Worm (Caenorhabditis elegans) whole organism, young adult: ENCODE measurements around the gene acox-1.6.
A peak's percentile ranks its signal among the peaks of the same experiment; 100 is the strongest.

ENCODE experiments used
- B0019.2 ChIP-seq: fragments of 200-800 bp; sonication (Bioruptor generic); conservative IDR thresholded peaks from 2 replicates; pipeline ENCODE4 v1.3.6; 2022; ENCODE audit warnings: missing genetic modification reagents, missing genetic modification characterization, missing compliant biosample characterization
- B0261.1 ChIP-seq: sonication (generic microtip); optimal IDR thresholded peaks from 2 replicates; lab custom pipeline; 2016; ENCODE audit warnings: mild to moderate bottlenecking, missing genetic modification characterization, moderate library complexity, missing compliant biosample characterization
- B0336.3 ChIP-seq: fragments of 200-800 bp; sonication (Bioruptor generic); IDR thresholded peaks from 2 replicates; pipeline ENCODE4 v1.3.6; 2022; ENCODE audit warnings: missing genetic modification characterization, missing compliant biosample characterization
- C06A6.2 ChIP-seq: fragments of 200-800 bp; sonication (Bioruptor generic); conservative IDR thresholded peaks from 2 replicates; pipeline ENCODE4 v1.3.6; 2022; ENCODE audit warnings: missing genetic modification characterization, missing compliant biosample characterization
- F23B12.7 ChIP-seq: sonication (generic microtip); optimal IDR thresholded peaks from 2 replicates; lab custom pipeline; 2017; ENCODE audit warnings: missing genetic modification characterization, mild to moderate bottlenecking, missing compliant biosample characterization, antibody characterized with exemption, moderate library complexity; ENCODE audit not compliant: insufficient read depth
- F33H1.4 ChIP-seq: fragments of 200-800 bp; sonication (Bioruptor generic); IDR thresholded peaks from 2 replicates; pipeline ENCODE4 v1.3.6; 2022; ENCODE audit warnings: missing genetic modification reagents, missing genetic modification characterization, missing compliant biosample characterization
- T07F8.4 ChIP-seq: sonication (generic microtip); optimal IDR thresholded peaks from 2 replicates; lab custom pipeline; 2016; ENCODE audit warnings: mild to moderate bottlenecking, missing genetic modification characterization, moderate library complexity, missing compliant biosample characterization
- ZK185.1 ChIP-seq: sonication (generic microtip); optimal IDR thresholded peaks from 2 replicates; lab custom pipeline; 2016; ENCODE audit warnings: mild to moderate bottlenecking, missing genetic modification characterization, missing compliant biosample characterization; ENCODE audit not compliant: poor library complexity, severe bottlenecking
- aptf-3 ChIP-seq: fragments of 200-800 bp; sonication (Bioruptor generic); IDR thresholded peaks from 2 replicates; pipeline ENCODE4 v1.3.6; 2022; ENCODE audit warnings: missing genetic modification characterization, missing compliant biosample characterization
- atf-7 ChIP-seq: sonication (generic microtip); optimal IDR thresholded peaks from 2 replicates; lab custom pipeline; 2017; ENCODE audit warnings: mild to moderate bottlenecking, missing genetic modification characterization, missing compliant biosample characterization
- bed-2 ChIP-seq: fragments of 200-800 bp; sonication (Bioruptor generic); IDR thresholded peaks from 2 replicates; pipeline ENCODE4 v1.3.6; 2022; ENCODE audit warnings: missing genetic modification reagents, missing genetic modification characterization, missing compliant biosample characterization
- ccch-3 ChIP-seq: fragments of 200-800 bp; sonication (Bioruptor generic); optimal IDR thresholded peaks from 2 replicates; lab custom pipeline; 2018; ENCODE audit warnings: mild to moderate bottlenecking, missing genetic modification characterization, missing compliant biosample characterization
- cebp-1 ChIP-seq, 2 experiments: fragments of 200-800 bp in 1 of 2; sonication (Bioruptor generic) in 1 of 2; sonication (generic microtip) in 1 of 2; IDR thresholded peaks in 1 of 2; optimal IDR thresholded peaks in 1 of 2; 2 replicates each; pipeline versions ENCODE4 v1.3.6 to Lab custom; 2017 to 2022; ENCODE audit warnings: missing compliant biosample characterization in 2 of 2, missing genetic modification characterization in 2 of 2, mild to moderate bottlenecking in 1 of 2, missing genetic modification reagents in 1 of 2, moderate library complexity in 1 of 2
- cebp-2 ChIP-seq: fragments of 200-800 bp; sonication (Bioruptor generic); IDR thresholded peaks from 2 replicates; pipeline ENCODE4 v1.3.6; 2022; ENCODE audit warnings: missing genetic modification characterization, missing compliant biosample characterization
- chd-7 ChIP-seq: sonication (generic microtip); optimal IDR thresholded peaks from 2 replicates; lab custom pipeline; 2016; ENCODE audit warnings: mild to moderate bottlenecking, missing genetic modification characterization, moderate library complexity, missing compliant biosample characterization
- die-1 ChIP-seq: sonication (generic microtip); optimal IDR thresholded peaks from 2 replicates; lab custom pipeline; 2016; ENCODE audit warnings: missing genotype, mild to moderate bottlenecking, missing genetic modification characterization, missing compliant biosample characterization
- fkh-3 ChIP-seq: sonication (generic microtip); optimal IDR thresholded peaks from 2 replicates; lab custom pipeline; 2016; ENCODE audit warnings: mild to moderate bottlenecking, missing genetic modification characterization, missing compliant biosample characterization
- him-1 ChIP-seq: sonication (generic microtip); optimal IDR thresholded peaks from 2 replicates; lab custom pipeline; 2016; ENCODE audit warnings: missing genotype, missing genetic modification reagents, missing genetic modification characterization, missing compliant biosample characterization
- hlh-12 ChIP-seq: sonication (generic microtip); optimal IDR thresholded peaks from 2 replicates; lab custom pipeline; 2016; ENCODE audit warnings: missing genetic modification characterization, missing compliant biosample characterization
- hmg-1.2 ChIP-seq: fragments of 200-800 bp; sonication (Bioruptor generic); IDR thresholded peaks from 2 replicates; pipeline ENCODE4 v1.3.6; 2022; ENCODE audit warnings: missing genetic modification reagents, missing genetic modification characterization, missing compliant biosample characterization
- hmg-20 ChIP-seq: fragments of 200-800 bp; sonication (Bioruptor generic); IDR thresholded peaks from 2 replicates; pipeline ENCODE4 v1.3.6; 2022; ENCODE audit warnings: missing genetic modification reagents, missing genetic modification characterization, missing compliant biosample characterization
- let-607 ChIP-seq, 2 experiments: fragments of 200-800 bp in 1 of 2; sonication (Bioruptor generic) in 1 of 2; sonication (generic microtip) in 1 of 2; optimal IDR thresholded peaks; 2 replicates each; lab custom pipeline; 2016 to 2018; ENCODE audit warnings: mild to moderate bottlenecking in 2 of 2, missing compliant biosample characterization in 2 of 2, missing genetic modification characterization in 2 of 2, moderate library complexity in 2 of 2, missing genotype in 1 of 2
- lin-35 ChIP-seq, 3 experiments: fragments of 150-350 bp in 2 of 3; sonication (generic microtip) in 1 of 3; optimal IDR thresholded peaks; 2 replicates each; lab custom pipeline; 2014 to 2018; ENCODE audit warnings: missing biosample characterization in 3 of 3, missing genetic modification characterization in 3 of 3, missing genetic modification reagents in 3 of 3
- lir-1 ChIP-seq: fragments of 200-800 bp; sonication (Bioruptor generic); conservative IDR thresholded peaks from 2 replicates; pipeline ENCODE4 v1.3.6; 2022; ENCODE audit warnings: missing genetic modification reagents, missing genetic modification characterization, missing compliant biosample characterization
- madf-3 ChIP-seq: fragments of 200-800 bp; sonication (Bioruptor generic); IDR thresholded peaks from 2 replicates; pipeline ENCODE4 v1.3.6; 2022; ENCODE audit warnings: missing genetic modification reagents, missing genetic modification characterization, missing compliant biosample characterization
- mcd-1 ChIP-seq: fragments of 200-800 bp; sonication (Bioruptor generic); IDR thresholded peaks from 2 replicates; pipeline ENCODE4 v1.3.6; 2022; ENCODE audit warnings: missing genetic modification reagents, missing genetic modification characterization, missing compliant biosample characterization
- mxl-1 ChIP-seq: sonication (generic microtip); optimal IDR thresholded peaks from 2 replicates; lab custom pipeline; 2016; ENCODE audit warnings: missing genetic modification characterization, missing compliant biosample characterization
- nfya-1 ChIP-seq: sonication (generic microtip); optimal IDR thresholded peaks from 2 replicates; lab custom pipeline; 2017; ENCODE audit warnings: antibody characterized with exemption, missing compliant biosample characterization, missing genetic modification characterization, borderline replicate concordance; ENCODE audit not compliant: insufficient read depth
- nfya-2 ChIP-seq: fragments of 200-800 bp; sonication (Bioruptor generic); IDR thresholded peaks from 2 replicates; pipeline ENCODE4 v1.3.6; 2022; ENCODE audit warnings: missing genetic modification reagents, missing genetic modification characterization, missing compliant biosample characterization
- nfyb-1 ChIP-seq: fragments of 200-800 bp; sonication (Bioruptor generic); IDR thresholded peaks from 2 replicates; pipeline ENCODE4 v1.3.6; 2022; ENCODE audit warnings: missing genetic modification reagents, missing genetic modification characterization, missing compliant biosample characterization
- nhr-179 ChIP-seq: sonication (generic microtip); optimal IDR thresholded peaks from 2 replicates; lab custom pipeline; 2016; ENCODE audit warnings: mild to moderate bottlenecking, missing genetic modification characterization, missing compliant biosample characterization
- nhr-80 ChIP-seq: sonication (generic microtip); optimal IDR thresholded peaks from 2 replicates; lab custom pipeline; 2016; ENCODE audit warnings: missing genetic modification characterization, missing compliant biosample characterization
- pbrm-1 ChIP-seq: fragments of 200-800 bp; sonication (Bioruptor generic); IDR thresholded peaks from 2 replicates; pipeline ENCODE4 v1.3.6; 2022; ENCODE audit warnings: missing genetic modification reagents, missing genetic modification characterization, missing compliant biosample characterization
- pha-4 ChIP-seq: fragments of 150-350 bp; sonication (generic microtip); optimal IDR thresholded peaks from 2 replicates; lab custom pipeline; 2014; ENCODE audit warnings: missing biosample characterization, missing genetic modification reagents, missing genetic modification characterization
- repo-1 ChIP-seq: sonication (generic microtip); optimal IDR thresholded peaks from 2 replicates; lab custom pipeline; 2017; ENCODE audit warnings: mild to moderate bottlenecking, missing genetic modification characterization, missing compliant biosample characterization
- rpc-1 ChIP-seq, 2 experiments: fragments of 150-350 bp in 1 of 2; sonication (generic microtip) in 1 of 2; optimal IDR thresholded peaks; 2 replicates each; lab custom pipeline; 2014 to 2018; ENCODE audit warnings: missing biosample characterization in 1 of 2, missing genetic modification characterization in 1 of 2, missing genetic modification reagents in 1 of 2, missing genotype in 1 of 2
- sdz-38 ChIP-seq: sonication (generic microtip); optimal IDR thresholded peaks from 2 replicates; lab custom pipeline; 2016; ENCODE audit warnings: missing genotype, missing genetic modification characterization, missing compliant biosample characterization
- sea-2 ChIP-seq: fragments of 200-800 bp; sonication (Bioruptor generic); IDR thresholded peaks from 2 replicates; pipeline ENCODE4 v1.3.6; 2022; ENCODE audit warnings: missing genetic modification characterization, missing compliant biosample characterization
- snpc-4 ChIP-seq, 5 experiments: fragments of 150-350 bp in 1 of 5; sonication (generic microtip) in 4 of 5; optimal IDR thresholded peaks; 2 replicates each; lab custom pipeline; 2014 to 2018; ENCODE audit warnings: missing genetic modification characterization in 5 of 5, missing biosample characterization in 3 of 5, antibody characterized with exemption in 2 of 5, mild to moderate bottlenecking in 2 of 5, missing compliant biosample characterization in 2 of 5, missing genotype in 2 of 5, moderate library complexity in 2 of 5, missing genetic modification reagents in 1 of 5
- somi-1 ChIP-seq: fragments of 200-800 bp; sonication (Bioruptor generic); optimal IDR thresholded peaks from 2 replicates; lab custom pipeline; 2018; ENCODE audit warnings: mild to moderate bottlenecking, missing genetic modification characterization, missing compliant biosample characterization
- tbx-9 ChIP-seq: sonication (generic microtip); optimal IDR thresholded peaks from 2 replicates; lab custom pipeline; 2016; ENCODE audit warnings: borderline replicate concordance, missing genetic modification characterization, inconsistent platforms, missing compliant biosample characterization
- unc-130 ChIP-seq: sonication (generic microtip); optimal IDR thresholded peaks from 2 replicates; lab custom pipeline; 2016; ENCODE audit warnings: missing genetic modification reagents, missing genetic modification characterization, missing compliant biosample characterization
- unc-62 ChIP-seq: fragments of 150-350 bp; optimal IDR thresholded peaks from 2 replicates; lab custom pipeline; 2014; ENCODE audit warnings: missing biosample characterization, missing genetic modification reagents, missing genetic modification characterization
- xnd-1 ChIP-seq: sonication (generic microtip); optimal IDR thresholded peaks from 2 replicates; lab custom pipeline; 2016; ENCODE audit warnings: missing genotype, missing genetic modification reagents, missing genetic modification characterization, missing compliant biosample characterization
- ztf-25 ChIP-seq: fragments of 200-800 bp; sonication (Bioruptor generic); IDR thresholded peaks from 2 replicates; pipeline ENCODE4 v1.3.6; 2022; ENCODE audit warnings: missing genetic modification reagents, missing genetic modification characterization, missing compliant biosample characterization

acox-1.6 gene

ce11 chrX:15842492-15842891, 4.1 kb upstream of the acox-1.6 start (continued):
- TF ChIP-seq unc-130 (GFP tag; lab: Kevin White, UChicago) (no peak), tbx-9 (tag; lab: Kevin White, UChicago) (no peak), rpc-1 (optimal IDR thresholded peaks at IDR 0.05; lab: Kevin White, UChicago) (no peak), rpc-1 (tag; optimal IDR thresholded peaks at IDR 0.05; lab: Kevin White, UChicago) (no peak), cebp-1 (GFP tag; IDR thresholded peaks at IDR 0.05; lab: Robert Waterston, UW) (no peak), cebp-1 (tag; optimal IDR thresholded peaks at IDR 0.05; lab: Kevin White, UChicago) (peak; percentile 32), B0261.1 (tag; lab: Kevin White, UChicago) (no peak), die-1 (tag; lab: Kevin White, UChicago) (no peak), F23B12.7 (tag; lab: Kevin White, UChicago) (no peak), bed-2 (no peak), mxl-1 (no peak), nhr-80 (peak; percentile 98), nfya-2 (GFP tag; lab: Robert Waterston, UW) (no peak), F33H1.4 (GFP tag; lab: Robert Waterston, UW) (no peak), nhr-179 (no peak), repo-1 (tag; lab: Kevin White, UChicago) (peak; percentile 30), aptf-3 (GFP tag; lab: Robert Waterston, UW) (no peak), mcd-1 (GFP tag; lab: Robert Waterston, UW) (0 out of 2 replicates have a peak, but pooled peaks have one; percentile 19), nfyb-1 (GFP tag; lab: Robert Waterston, UW) (peak; percentile 33; the same call in 1 of the 2 replicates), cebp-2 (GFP tag; lab: Robert Waterston, UW) (no peak), B0019.2 (GFP tag; lab: Robert Waterston, UW) (no peak), sdz-38 (tag; lab: Kevin White, UChicago) (no peak), unc-62 (GFP tag; lab: Kevin White, UChicago) (peak; percentile 11), atf-7 (peak; percentile 94), nfya-1 (no peak), ccch-3 (GFP tag; lab: Kevin White, UChicago) (no peak), hmg-1.2 (GFP tag; lab: Robert Waterston, UW) (no peak), lin-35 (GFP tag; optimal IDR thresholded peaks at IDR 0.05; lab: Kevin White, UChicago) (no peak), B0336.3 (GFP tag; lab: Robert Waterston, UW) (peak; percentile 67), xnd-1 (tag; lab: Kevin White, UChicago) (no peak)

- TF ChIP-seq F23B12.7 (tag; lab: Kevin White, UChicago) (peak; percentile 71), T07F8.4 (tag; lab: Kevin White, UChicago) (peak; percentile 40), unc-130 (GFP tag; lab: Kevin White, UChicago) (no peak), C06A6.2 (GFP tag; lab: Robert Waterston, UW) (peak; percentile 95), fkh-3 (tag; lab: Kevin White, UChicago) (no peak), snpc-4 (GFP tag; optimal IDR thresholded peaks at IDR 0.05; lab: Kevin White, UChicago) (peak; percentile 73), snpc-4 (tag; optimal IDR thresholded peaks at IDR 0.05; lab: Kevin White, UChicago) (peak; percentile 83 to 91 (median 88)), somi-1 (GFP tag; lab: Kevin White, UChicago) (peak; percentile 97), pbrm-1 (GFP tag; lab: Robert Waterston, UW) (peak; percentile 96), him-1 (tag; lab: Kevin White, UChicago) (no peak), nfya-2 (GFP tag; lab: Robert Waterston, UW) (no peak), nfya-1 (no peak), hlh-12 (tag; lab: Kevin White, UChicago) (no peak), nhr-179 (no peak), let-607 (tag; optimal IDR thresholded peaks at IDR 0.05; lab: Kevin White, UChicago) (peak; percentile 100), hmg-20 (GFP tag; lab: Robert Waterston, UW) (peak; percentile 92), ztf-25 (GFP tag; lab: Robert Waterston, UW) (no peak), sea-2 (GFP tag; lab: Robert Waterston, UW) (peak; percentile 60; the same call in 1 of the 2 replicates), madf-3 (GFP tag; lab: Robert Waterston, UW) (peak; percentile 90), repo-1 (tag; lab: Kevin White, UChicago) (peak; percentile 94), chd-7 (tag; lab: Kevin White, UChicago) (peak; percentile 99), lir-1 (GFP tag; lab: Robert Waterston, UW) (peak; percentile 90), nfyb-1 (GFP tag; lab: Robert Waterston, UW) (peak; percentile 99), ZK185.1 (tag; lab: Kevin White, UChicago) (peak; percentile 92), pha-4 (peak; percentile 94)
These were observed 2.8 kb upstream of the acox-1.6 start, which contains the start of gene serp-1.1 for ce11 chrX:15841086-15841622. Gene serp-1.1, plus strand, starts transcription at chrX:15841572.
